Worm (Caenorhabditis elegans) whole organism, L4 larva: ENCODE data around the gene R05G9.5.

Experiments used
- F26F4.8 ChIP-seq: fragments of 200-800 bp; sonication (Bioruptor generic); conservative IDR thresholded peaks from 2 replicates; pipeline ENCODE4 v1.3.6; 2022; ENCODE audit warnings: missing genetic modification characterization, missing compliant biosample characterization
- F44E2.7 ChIP-seq: fragments of 200-800 bp; sonication (Bioruptor generic); IDR thresholded peaks from 2 replicates; pipeline ENCODE4 v2.1.2; 2022; ENCODE audit warnings: missing genetic modification characterization, missing compliant biosample characterization
- F49E8.2 ChIP-seq: sonication (generic microtip); optimal IDR thresholded peaks from 2 replicates; lab custom pipeline; 2016; ENCODE audit warnings: missing compliant biosample characterization, mild to moderate bottlenecking, missing genetic modification characterization, borderline replicate concordance
- R02D3.7 ChIP-seq: fragments of 150-350 bp; sonication (generic microtip); optimal IDR thresholded peaks from 3 replicates; lab custom pipeline; 2014; ENCODE audit warnings: missing biosample characterization, missing genetic modification characterization
- T20F7.1 ChIP-seq: fragments of 200-800 bp; sonication (Bioruptor generic); optimal IDR thresholded peaks from 2 replicates; lab custom pipeline; 2018; ENCODE audit warnings: mild to moderate bottlenecking, missing genetic modification characterization, missing compliant biosample characterization
- Y48G9A.11 ChIP-seq: fragments of 200-800 bp; sonication (Bioruptor generic); IDR thresholded peaks from 2 replicates; pipeline ENCODE4 v1.3.6; 2022; ENCODE audit warnings: missing genetic modification reagents, missing genetic modification characterization, missing compliant biosample characterization
- Y5F2A.4 ChIP-seq: fragments of 200-800 bp; sonication (Bioruptor generic); optimal IDR thresholded peaks from 2 replicates; lab custom pipeline; 2018; ENCODE audit warnings: mild to moderate bottlenecking, missing genetic modification characterization, missing compliant biosample characterization
- ZK546.5 ChIP-seq, 2 experiments: sonication (generic microtip); optimal IDR thresholded peaks; 2 replicates each; lab custom pipeline; 2017; ENCODE audit warnings: missing biosample characterization in 2 of 2, missing genetic modification characterization in 2 of 2
- aha-1 ChIP-seq: fragments of 150-350 bp; peaks from one replicate; lab custom pipeline; 2014; ENCODE audit warnings: missing biosample characterization, missing genetic modification characterization
- aly-2 ChIP-seq: sonication (generic microtip); optimal IDR thresholded peaks from 2 replicates; lab custom pipeline; 2018; ENCODE audit warnings: missing biosample characterization, missing genetic modification characterization
- attf-4 ChIP-seq: sonication (generic microtip); optimal IDR thresholded peaks from 3 replicates; lab custom pipeline; 2017; ENCODE audit warnings: missing biosample characterization, missing genetic modification characterization
- ceh-44 ChIP-seq: fragments of 200-800 bp; sonication (Bioruptor generic); IDR thresholded peaks from 2 replicates; pipeline ENCODE4 v1.3.6; 2022; ENCODE audit warnings: missing genetic modification reagents, missing genetic modification characterization, missing compliant biosample characterization
- ces-1 ChIP-seq: fragments of 150-350 bp; sonication (generic microtip); optimal IDR thresholded peaks from 4 replicates; lab custom pipeline; 2014; ENCODE audit warnings: missing biosample characterization, missing genetic modification reagents, missing genetic modification characterization
- ctbp-1 ChIP-seq: fragments of 200-800 bp; sonication (Bioruptor generic); IDR thresholded peaks from 2 replicates; pipeline ENCODE4 v1.3.6; 2022; ENCODE audit warnings: missing genetic modification reagents, missing genetic modification characterization, missing compliant biosample characterization
- daf-12 ChIP-seq: fragments of 150-350 bp; optimal IDR thresholded peaks from 2 replicates; lab custom pipeline; 2014; ENCODE audit warnings: missing biosample characterization, missing genetic modification reagents, missing genetic modification characterization
- dmd-9 ChIP-seq: fragments of 200-800 bp; sonication (Bioruptor generic); IDR thresholded peaks from 2 replicates; pipeline ENCODE4 v1.3.6; 2022; ENCODE audit warnings: missing genetic modification reagents, missing genetic modification characterization, missing compliant biosample characterization
- dpl-1 ChIP-seq: fragments of 150-350 bp; optimal IDR thresholded peaks from 2 replicates; lab custom pipeline; 2014; ENCODE audit warnings: missing biosample characterization, missing genetic modification reagents, missing genetic modification characterization
- egl-43 ChIP-seq: fragments of 200-800 bp; sonication (Bioruptor generic); IDR thresholded peaks from 2 replicates; pipeline ENCODE4 v1.3.6; 2022; ENCODE audit warnings: missing genetic modification reagents, missing genetic modification characterization, missing compliant biosample characterization
- fkh-10 ChIP-seq: fragments of 150-350 bp; optimal IDR thresholded peaks from 2 replicates; lab custom pipeline; 2014; ENCODE audit warnings: missing biosample characterization, missing genetic modification reagents, missing genetic modification characterization
- fos-1 ChIP-seq: fragments of 150-350 bp; optimal IDR thresholded peaks from 2 replicates; lab custom pipeline; 2014; ENCODE audit warnings: missing biosample characterization, missing genetic modification characterization
- hif-1 ChIP-seq, 2 experiments: sonication (generic microtip); optimal IDR thresholded peaks; 2 replicates each; lab custom pipeline; 2016 to 2017; ENCODE audit warnings: missing compliant biosample characterization in 2 of 2, missing genetic modification characterization in 2 of 2, missing genetic modification reagents in 2 of 2, missing genotype in 2 of 2, mild to moderate bottlenecking in 1 of 2
- hlh-11 ChIP-seq: fragments of 200-800 bp; sonication (Bioruptor generic); optimal IDR thresholded peaks from 2 replicates; lab custom pipeline; 2018; ENCODE audit warnings: mild to moderate bottlenecking, missing genetic modification characterization, missing compliant biosample characterization
- hlh-30 ChIP-seq: sonication (generic microtip); optimal IDR thresholded peaks from 2 replicates; lab custom pipeline; 2017; ENCODE audit warnings: antibody characterized with exemption, mild to moderate bottlenecking, missing genetic modification characterization, missing compliant biosample characterization; ENCODE audit not compliant: insufficient read depth
- hmg-1.1 ChIP-seq: fragments of 200-800 bp; sonication (Bioruptor generic); IDR thresholded peaks from 2 replicates; pipeline ENCODE4 v1.3.6; 2022; ENCODE audit warnings: missing genetic modification reagents, missing genetic modification characterization, missing compliant biosample characterization
- lim-7 ChIP-seq: fragments of 200-800 bp; sonication (Bioruptor generic); IDR thresholded peaks from 2 replicates; pipeline ENCODE4 v1.3.6; 2022; ENCODE audit warnings: missing genetic modification characterization, missing compliant biosample characterization
- lin-13 ChIP-seq: fragments of 150-350 bp; optimal IDR thresholded peaks from 2 replicates; lab custom pipeline; 2014; ENCODE audit warnings: missing biosample characterization, missing genetic modification reagents, missing genetic modification characterization
- lin-38 ChIP-seq: fragments of 200-800 bp; sonication (Bioruptor generic); IDR thresholded peaks from 2 replicates; pipeline ENCODE4 v1.3.6; 2022; ENCODE audit warnings: missing genetic modification reagents, missing genetic modification characterization, missing compliant biosample characterization
- lin-39 ChIP-seq: fragments of 150-350 bp; optimal IDR thresholded peaks from 2 replicates; lab custom pipeline; 2014; ENCODE audit warnings: missing biosample characterization, missing genetic modification reagents, missing genetic modification characterization
- madf-5 ChIP-seq, 2 experiments: fragments of 200-800 bp; sonication (Bioruptor generic); IDR thresholded peaks; 2 replicates each; pipeline ENCODE4 v1.3.6; 2022; ENCODE audit warnings: missing compliant biosample characterization in 2 of 2, missing genetic modification characterization in 2 of 2
- madf-9 ChIP-seq: fragments of 200-800 bp; sonication (Bioruptor generic); conservative IDR thresholded peaks from 2 replicates; pipeline ENCODE4 v1.3.6; 2022; ENCODE audit warnings: missing genetic modification reagents, missing genetic modification characterization, missing compliant biosample characterization
- mdl-1 ChIP-seq, 2 experiments: fragments of 150-350 bp in 1 of 2; sonication (generic microtip) in 1 of 2; optimal IDR thresholded peaks; 2 replicates each; lab custom pipeline; 2014 to 2017; ENCODE audit warnings: missing biosample characterization in 2 of 2, missing genetic modification characterization in 2 of 2
- mdt-29 ChIP-seq: fragments of 200-800 bp; sonication (Bioruptor generic); IDR thresholded peaks from 2 replicates; pipeline ENCODE4 v1.3.6; 2022; ENCODE audit warnings: missing genetic modification reagents, missing genetic modification characterization, missing compliant biosample characterization
- mxl-2 ChIP-seq: fragments of 200-800 bp; sonication (Bioruptor generic); conservative IDR thresholded peaks from 2 replicates; pipeline ENCODE4 v1.3.6; 2022; ENCODE audit warnings: missing genetic modification reagents, missing genetic modification characterization, missing compliant biosample characterization
- mxl-3 ChIP-seq: fragments of 200-800 bp; sonication (Bioruptor generic); optimal IDR thresholded peaks from 2 replicates; lab custom pipeline; 2018; ENCODE audit warnings: mild to moderate bottlenecking, missing genetic modification characterization, missing compliant biosample characterization
- nhr-102 ChIP-seq: sonication (generic microtip); optimal IDR thresholded peaks from 2 replicates; lab custom pipeline; 2016; ENCODE audit warnings: mild to moderate bottlenecking, missing genetic modification characterization, moderate library complexity, missing compliant biosample characterization
- nhr-111 ChIP-seq: fragments of 200-800 bp; sonication (Bioruptor generic); optimal IDR thresholded peaks from 2 replicates; lab custom pipeline; 2018; ENCODE audit warnings: mild to moderate bottlenecking, missing genetic modification characterization, missing compliant biosample characterization
- nhr-25 ChIP-seq: sonication (generic microtip); optimal IDR thresholded peaks from 2 replicates; lab custom pipeline; 2017; ENCODE audit warnings: missing genetic modification characterization, mild to moderate bottlenecking, missing compliant biosample characterization, antibody characterized with exemption, moderate library complexity, borderline replicate concordance; ENCODE audit not compliant: insufficient read depth
- nhr-28 ChIP-seq: fragments of 150-350 bp; optimal IDR thresholded peaks from 2 replicates; lab custom pipeline; 2014; ENCODE audit warnings: missing biosample characterization, missing genetic modification characterization
- nhr-6 ChIP-seq: fragments of 150-350 bp; optimal IDR thresholded peaks from 2 replicates; lab custom pipeline; 2014; ENCODE audit warnings: missing biosample characterization, missing genetic modification characterization
- nhr-76 ChIP-seq: fragments of 150-350 bp; optimal IDR thresholded peaks from 2 replicates; lab custom pipeline; 2014; ENCODE audit warnings: missing biosample characterization, missing genetic modification characterization
- php-3 ChIP-seq: fragments of 200-800 bp; sonication (Bioruptor generic); IDR thresholded peaks from 2 replicates; pipeline ENCODE4 v1.3.6; 2022; ENCODE audit warnings: missing genetic modification reagents, missing genetic modification characterization, missing compliant biosample characterization
- rbr-2 ChIP-seq: sonication (generic microtip); optimal IDR thresholded peaks from 2 replicates; lab custom pipeline; 2016; ENCODE audit warnings: missing genotype, missing genetic modification characterization, missing compliant biosample characterization
- set-16 ChIP-seq: fragments of 200-800 bp; sonication (Bioruptor generic); IDR thresholded peaks from 2 replicates; pipeline ENCODE4 v1.3.6; 2022; ENCODE audit warnings: missing genetic modification reagents, missing genetic modification characterization, missing compliant biosample characterization
- skn-1 ChIP-seq: fragments of 150-350 bp; optimal IDR thresholded peaks from 2 replicates; lab custom pipeline; 2014; ENCODE audit warnings: missing biosample characterization, missing genetic modification characterization
- unc-39 ChIP-seq: sonication (generic microtip); optimal IDR thresholded peaks from 2 replicates; lab custom pipeline; 2017; ENCODE audit warnings: missing biosample characterization, missing genetic modification characterization
- vab-7 ChIP-seq: fragments of 200-800 bp; sonication (Bioruptor generic); IDR thresholded peaks from 2 replicates; pipeline ENCODE4 v1.3.6; 2022; ENCODE audit warnings: missing genetic modification reagents, missing genetic modification characterization, missing compliant biosample characterization

R05G9.5 gene

DNA sequence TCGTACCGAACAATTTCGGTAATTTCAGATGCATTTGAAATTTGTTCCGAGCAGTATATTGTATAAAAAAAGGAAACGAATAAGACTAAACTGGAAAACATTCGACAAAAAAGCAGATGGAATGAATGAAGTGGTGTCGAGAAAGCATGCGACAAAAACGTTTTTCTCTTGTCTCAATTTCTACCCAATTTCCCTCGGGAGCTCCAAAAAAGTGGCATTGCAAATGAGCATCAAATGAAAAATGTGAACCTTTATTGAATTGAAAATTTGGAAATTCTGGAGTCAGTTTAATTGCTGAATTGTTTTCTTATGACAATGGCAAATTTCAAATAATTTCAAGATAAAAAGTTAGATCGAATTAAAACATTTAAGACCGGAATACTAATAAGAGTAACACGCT is at the start of gene R05G9.5:
R05G9.5 (minus strand) TSS at position 101 of the 400 bp plus-strand sequence.
- no peak for TF ChIP-seq nhr-28
- TF ChIP-seq F49E8.2 (tag; lab: Kevin White, UChicago), result no peak
- no peak for TF ChIP-seq nhr-102 (tag; lab: Kevin White, UChicago)
- no peak for TF ChIP-seq nhr-76
- TF ChIP-seq, all 104 proteins: peak for 0

DNA sequence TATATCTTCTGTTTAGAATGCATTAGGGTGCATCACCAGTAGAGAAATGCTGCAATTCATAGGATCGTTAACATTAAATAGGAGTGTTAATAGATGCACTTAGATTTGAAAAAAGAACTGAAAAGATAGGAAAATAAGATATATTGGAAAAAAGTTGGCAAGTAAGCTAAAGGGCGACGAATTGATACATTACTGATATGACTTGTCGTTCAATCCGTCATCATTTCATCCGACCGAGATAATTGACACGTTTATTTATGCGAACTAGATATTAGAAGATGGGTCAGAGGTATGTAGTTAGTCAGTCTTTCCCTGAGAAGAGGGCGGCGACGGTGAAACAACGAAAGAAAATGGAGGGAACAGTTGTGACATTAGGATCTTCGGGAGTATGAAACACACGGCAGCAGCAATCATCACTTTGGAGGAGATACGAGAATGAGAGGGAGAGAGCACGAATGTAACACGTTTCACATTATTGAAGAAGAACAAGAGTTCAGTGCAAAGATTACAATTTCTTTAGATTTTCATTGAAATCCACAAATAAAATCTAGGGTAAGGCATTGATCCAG is 44.9 kb upstream of the R05G9.5 start, which contains the start of gene lron-15:
lron-15 (minus strand) TSS at position 51 of the 569 bp plus-strand sequence.
- TF ChIP-seq nhr-6 (tag; lab: Kevin White, UChicago) (no peak), nhr-111 (GFP tag; lab: Kevin White, UChicago) (no peak), ctbp-1 (GFP tag; lab: Robert Waterston, UW) (no peak), Y48G9A.11 (GFP tag; lab: Robert Waterston, UW) (no peak), lin-39 (tag; lab: Kevin White, UChicago) (no peak), aha-1 (tag; lab: Kevin White, UChicago) (no peak), mdt-29 (no peak), madf-9 (no peak), madf-5 (GFP tag; IDR thresholded peaks at IDR 0.05; lab: Robert Waterston, UW) (no peak), nhr-25 (tag; lab: Kevin White, UChicago) (no peak), skn-1 (tag; lab: Kevin White, UChicago) (no peak), Y5F2A.4 (GFP tag; lab: Kevin White, UChicago) (no peak), mxl-2 (no peak)

DNA sequence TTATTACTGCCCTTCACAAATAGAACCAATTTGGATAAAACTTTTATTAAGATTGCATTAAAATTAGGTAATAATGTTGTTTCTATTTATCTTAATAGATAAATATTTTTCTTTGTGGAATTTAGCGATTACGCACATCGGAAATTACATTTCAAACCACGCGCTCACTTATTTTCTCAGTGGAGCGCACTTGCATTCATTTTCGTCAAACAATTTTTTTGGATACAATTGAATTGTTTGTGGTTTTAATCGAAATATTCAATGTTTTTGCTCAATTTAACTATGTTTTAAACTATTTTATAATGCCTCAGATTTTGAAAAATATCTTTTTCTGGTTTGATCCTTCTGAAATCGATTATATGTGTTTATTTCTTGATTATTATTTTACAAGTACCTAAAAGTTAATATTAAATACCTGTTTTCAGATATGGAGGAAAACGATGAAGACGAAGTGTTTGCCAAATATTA is 35.9 kb upstream of the R05G9.5 start, which contains the start of gene utp-20:
utp-20 (plus strand) TSS at position 418 of the 468 bp plus-strand sequence.
- TF ChIP-seq ceh-44 (GFP tag; lab: Robert Waterston, UW) (no peak), daf-12 (no peak), mxl-3 (no peak), madf-9 (no peak), hlh-30 (tag; lab: Kevin White, UChicago) (peak; percentile 83), nhr-6 (tag; lab: Kevin White, UChicago) (peak; percentile 13), mdl-1 (tag; optimal IDR thresholded peaks at IDR 0.05; lab: Kevin White, UChicago) (peak; percentile 32 to 62), lin-38 (peak; percentile 95), lin-13 (GFP tag; lab: Kevin White, UChicago) (no peak), hmg-1.1 (GFP tag; lab: Robert Waterston, UW) (no peak), nhr-102 (tag; lab: Kevin White, UChicago) (no peak), attf-4 (tag; lab: Kevin White, UChicago) (no peak), nhr-28 (no peak), dpl-1 (peak; percentile 88), hlh-11 (tag; lab: Kevin White, UChicago) (no peak), F44E2.7 (GFP tag; lab: Robert Waterston, UW) (no peak), ces-1 (GFP tag; lab: Kevin White, UChicago) (peak; percentile 62), rbr-2 (peak; percentile 42), egl-43 (GFP tag; lab: Robert Waterston, UW) (no peak), aly-2 (tag; lab: Kevin White, UChicago) (no peak), lim-7 (GFP tag; lab: Robert Waterston, UW) (no peak), hif-1 (tag; optimal IDR thresholded peaks at IDR 0.05; lab: Kevin White, UChicago) (no peak), T20F7.1 (peak; percentile 46), dmd-9 (no peak), ZK546.5 (tag; optimal IDR thresholded peaks at IDR 0.05; lab: Kevin White, UChicago) (no peak), lin-39 (tag; lab: Kevin White, UChicago) (no peak), R02D3.7 (tag; lab: Kevin White, UChicago) (no peak), mdt-29 (no peak), fkh-10 (GFP tag; lab: Kevin White, UChicago) (no peak), php-3 (GFP tag; lab: Robert Waterston, UW) (no peak), F49E8.2 (tag; lab: Kevin White, UChicago) (no peak), nhr-25 (tag; lab: Kevin White, UChicago) (no peak), fos-1 (tag; lab: Kevin White, UChicago) (no peak), F26F4.8 (no peak), unc-39 (no peak), vab-7 (no peak), set-16 (GFP tag; lab: Robert Waterston, UW) (no peak)
